Fruit fly (Drosophila melanogaster) whole organism, embryonic: ENCODE measurements around the gene Cyp303a1.

Source experiments
- Adf1 ChIP-seq: fragments of 200-800 bp; sonication (Bioruptor generic); IDR thresholded peaks from 2 replicates; pipeline ENCODE4 v1.3.6; 2022; ENCODE audit warnings: missing biosample characterization, missing genetic modification characterization
- Antp ChIP-seq: fragments of 200-800 bp; sonication (Bioruptor generic); optimal IDR thresholded peaks from 3 replicates; lab custom pipeline; 2016; ENCODE audit warnings: missing biosample characterization, missing genetic modification characterization
- CG1024 ChIP-seq: fragments of 200-800 bp; sonication (Bioruptor generic); IDR thresholded peaks from 2 replicates; pipeline ENCODE4 v1.3.6; 2022; ENCODE audit warnings: missing biosample characterization, missing genetic modification characterization
- CG10431 ChIP-seq: fragments of 200-800 bp; sonication (Bioruptor generic); optimal IDR thresholded peaks from 3 replicates; lab custom pipeline; 2018; ENCODE audit warnings: missing biosample characterization, mild to moderate bottlenecking, missing genetic modification characterization
- CG10462 ChIP-seq: fragments of 200-800 bp; sonication (Bioruptor generic); optimal IDR thresholded peaks from 2 replicates; lab custom pipeline; 2016; ENCODE audit warnings: missing biosample characterization, missing genetic modification characterization
- CG11696 ChIP-seq: fragments of 200-800 bp; sonication (Bioruptor generic); IDR thresholded peaks from 2 replicates; pipeline ENCODE4 v1.3.6; 2022; ENCODE audit warnings: missing biosample characterization, missing genetic modification characterization
- CG1603 ChIP-seq: fragments of 200-800 bp; sonication (Bioruptor generic); optimal IDR thresholded peaks from 2 replicates; lab custom pipeline; 2019; ENCODE audit warnings: missing biosample characterization, mild to moderate bottlenecking, missing genetic modification characterization, moderate library complexity
- CG17359 ChIP-seq: fragments of 200-800 bp; sonication (Bioruptor generic); optimal IDR thresholded peaks from 3 replicates; lab custom pipeline; 2018; ENCODE audit warnings: missing biosample characterization, mild to moderate bottlenecking, missing genetic modification characterization, moderate library complexity
- CG18262 ChIP-seq: fragments of 200-800 bp; optimal IDR thresholded peaks from 3 replicates; lab custom pipeline; 2019; ENCODE audit warnings: missing biosample characterization, mild to moderate bottlenecking, missing genetic modification characterization, moderate library complexity
- CG2875 ChIP-seq: fragments of 200-800 bp; sonication (Bioruptor generic); optimal IDR thresholded peaks from 2 replicates; lab custom pipeline; 2017; ENCODE audit warnings: missing biosample characterization, mild to moderate bottlenecking, missing genetic modification characterization, missing genetic modification reagents
- CG3407 ChIP-seq: fragments of 200-800 bp; sonication (Bioruptor generic); optimal IDR thresholded peaks from 2 replicates; lab custom pipeline; 2018; ENCODE audit warnings: missing biosample characterization, mild to moderate bottlenecking, missing genetic modification characterization
- CG4360 ChIP-seq: fragments of 200-800 bp; sonication (Bioruptor generic); IDR thresholded peaks from 2 replicates; pipeline ENCODE4 v1.3.6; 2022; ENCODE audit warnings: missing biosample characterization, missing genetic modification characterization
- CG6254 ChIP-seq: fragments of 200-800 bp; sonication (Bioruptor generic); optimal IDR thresholded peaks from 3 replicates; lab custom pipeline; 2017; ENCODE audit warnings: mild to moderate bottlenecking, missing biosample characterization, missing genetic modification reagents, missing genetic modification characterization
- CG7372 ChIP-seq: fragments of 200-800 bp; sonication (Bioruptor generic); IDR thresholded peaks from 2 replicates; pipeline ENCODE4 v1.3.6; 2022; ENCODE audit warnings: missing biosample characterization, missing genetic modification characterization
- CG8478 ChIP-seq: fragments of >200 bp; optimal IDR thresholded peaks from 2 replicates; lab custom pipeline; 2018
- CG9797 ChIP-seq: fragments of 200-800 bp; sonication (Bioruptor generic); optimal IDR thresholded peaks from 3 replicates; lab custom pipeline; 2018; ENCODE audit warnings: missing biosample characterization, mild to moderate bottlenecking, missing genetic modification characterization
- Dip2 ChIP-seq: fragments of 200-800 bp; sonication (Bioruptor generic); IDR thresholded peaks from 2 replicates; pipeline ENCODE4 v1.3.6; 2022; ENCODE audit warnings: missing biosample characterization, missing genetic modification characterization
- Doc2 ChIP-seq: fragments of 200-800 bp; sonication (Bioruptor generic); IDR thresholded peaks from 2 replicates; pipeline ENCODE4 v1.3.6; 2022; ENCODE audit warnings: missing biosample characterization, missing genetic modification characterization
- Fer2 ChIP-seq: fragments of 200-800 bp; sonication (Bioruptor generic); optimal IDR thresholded peaks from 2 replicates; lab custom pipeline; 2018; ENCODE audit warnings: missing biosample characterization, mild to moderate bottlenecking, missing genetic modification characterization, moderate library complexity
- HLH3B ChIP-seq: fragments of 200-800 bp; sonication (Bioruptor generic); IDR thresholded peaks from 2 replicates; pipeline ENCODE4 v1.3.6; 2022; ENCODE audit warnings: missing biosample characterization, missing genetic modification characterization
- Lpt ChIP-seq: fragments of >200 bp; optimal IDR thresholded peaks from 2 replicates; lab custom pipeline; 2018; ENCODE audit warnings: missing biosample characterization, missing genetic modification characterization
- Mes4 ChIP-seq: fragments of 200-800 bp; sonication (Bioruptor generic); optimal IDR thresholded peaks from 2 replicates; lab custom pipeline; 2016; ENCODE audit warnings: missing biosample characterization, missing genetic modification characterization
- Ptx1 ChIP-seq: fragments of 200-800 bp; sonication (Bioruptor generic); IDR thresholded peaks from 2 replicates; pipeline ENCODE4 v1.3.6; 2022; ENCODE audit warnings: missing biosample characterization, missing genetic modification characterization
- Sin3A ChIP-seq: fragments of >200 bp; optimal IDR thresholded peaks from 2 replicates; lab custom pipeline; 2018
- Sox102F ChIP-seq: fragments of 200-800 bp; sonication (Bioruptor generic); optimal IDR thresholded peaks from 2 replicates; lab custom pipeline; 2018; ENCODE audit warnings: missing biosample characterization, mild to moderate bottlenecking, missing genetic modification characterization, moderate library complexity
- Spps ChIP-seq: fragments of 200-800 bp; sonication (Bioruptor generic); optimal IDR thresholded peaks from 2 replicates; lab custom pipeline; 2018; ENCODE audit warnings: missing biosample characterization, mild to moderate bottlenecking, missing genetic modification characterization
- ab ChIP-seq: fragments of 200-800 bp; sonication (Bioruptor generic); optimal IDR thresholded peaks from 2 replicates; lab custom pipeline; 2016; ENCODE audit warnings: missing biosample characterization, missing genetic modification characterization
- btn ChIP-seq: fragments of 200-800 bp; sonication (Bioruptor generic); optimal IDR thresholded peaks from 2 replicates; lab custom pipeline; 2016; ENCODE audit warnings: missing biosample characterization, missing genetic modification characterization
- caup ChIP-seq: fragments of 200-800 bp; sonication (Bioruptor generic); optimal IDR thresholded peaks from 3 replicates; lab custom pipeline; 2017; ENCODE audit warnings: missing biosample characterization, mild to moderate bottlenecking, missing genetic modification characterization, moderate library complexity; ENCODE audit not compliant: severe bottlenecking
- corto ChIP-seq: fragments of 200-800 bp; sonication (Bioruptor generic); optimal IDR thresholded peaks from 2 replicates; lab custom pipeline; 2016; ENCODE audit warnings: missing biosample characterization, mild to moderate bottlenecking, missing genetic modification characterization, moderate library complexity
- crc ChIP-seq: fragments of 200-800 bp; sonication (Bioruptor generic); optimal IDR thresholded peaks from 2 replicates; lab custom pipeline; 2016; ENCODE audit warnings: missing biosample characterization, missing genetic modification characterization
- da ChIP-seq: fragments of 200-800 bp; sonication (Bioruptor generic); optimal IDR thresholded peaks from 2 replicates; lab custom pipeline; 2016; ENCODE audit warnings: missing biosample characterization, missing genetic modification characterization
- dan ChIP-seq: fragments of 200-800 bp; sonication (Bioruptor generic); IDR thresholded peaks from 2 replicates; pipeline ENCODE4 v1.3.6; 2022; ENCODE audit warnings: missing biosample characterization, missing genetic modification characterization
- disco-r ChIP-seq: fragments of 200-800 bp; sonication (Bioruptor generic); optimal IDR thresholded peaks from 2 replicates; lab custom pipeline; 2016; ENCODE audit warnings: missing biosample characterization, missing genetic modification characterization
- fru ChIP-seq: fragments of >200 bp; optimal IDR thresholded peaks from 2 replicates; lab custom pipeline; 2017
- gce ChIP-seq: fragments of 200-800 bp; sonication (Bioruptor generic); IDR thresholded peaks from 3 replicates; pipeline ENCODE4 v1.3.6; 2022; ENCODE audit warnings: missing biosample characterization, missing genetic modification characterization
- gcm2 ChIP-seq: fragments of 200-800 bp; sonication (Bioruptor generic); optimal IDR thresholded peaks from 2 replicates; lab custom pipeline; 2016; ENCODE audit warnings: missing biosample characterization, missing genetic modification characterization
- grn ChIP-seq: fragments of 200-800 bp; sonication (Bioruptor generic); optimal IDR thresholded peaks from 3 replicates; lab custom pipeline; 2017; ENCODE audit warnings: missing biosample characterization, missing genetic modification characterization
- gro ChIP-seq: fragments of 200-800 bp; sonication (Bioruptor generic); optimal IDR thresholded peaks from 2 replicates; lab custom pipeline; 2016; ENCODE audit warnings: missing biosample characterization, missing genetic modification characterization
- ham ChIP-seq: fragments of 200-800 bp; sonication (Bioruptor generic); IDR thresholded peaks from 2 replicates; pipeline ENCODE4 v1.3.6; 2022; ENCODE audit warnings: missing biosample characterization, missing genetic modification characterization
- hth ChIP-seq: fragments of >200 bp; optimal IDR thresholded peaks from 2 replicates; lab custom pipeline; 2017; ENCODE audit warnings: inconsistent platforms
- klu ChIP-seq: fragments of 200-800 bp; sonication (Bioruptor generic); IDR thresholded peaks from 2 replicates; pipeline ENCODE4 v1.3.6; 2022; ENCODE audit warnings: missing biosample characterization, missing genetic modification characterization
- luna ChIP-seq: fragments of 200-800 bp; sonication (Bioruptor generic); optimal IDR thresholded peaks from 2 replicates; lab custom pipeline; 2016; ENCODE audit warnings: missing biosample characterization, missing genetic modification characterization
- pita ChIP-seq: fragments of 200-800 bp; sonication (Bioruptor generic); optimal IDR thresholded peaks from 2 replicates; lab custom pipeline; 2017; ENCODE audit warnings: missing biosample characterization, mild to moderate bottlenecking, missing genetic modification characterization
- rib ChIP-seq: fragments of 200-800 bp; sonication (Bioruptor generic); IDR thresholded peaks from 2 replicates; pipeline ENCODE4 v1.3.6; 2022; ENCODE audit warnings: missing biosample characterization, missing genetic modification characterization
- run ChIP-seq: fragments of 200-800 bp; sonication (Bioruptor generic); optimal IDR thresholded peaks from 3 replicates; lab custom pipeline; 2018; ENCODE audit warnings: missing biosample characterization, mild to moderate bottlenecking, missing genetic modification characterization
- sc ChIP-seq, 3 experiments: fragments of >200 bp in 2 of 3; fragments of 200-800 bp in 1 of 3; sonication (Bioruptor generic) in 1 of 3; optimal IDR thresholded peaks; 2 replicates in 2 of 3; 3 replicates in 1 of 3; lab custom pipeline; 2017; ENCODE audit warnings: mild to moderate bottlenecking in 1 of 3, missing biosample characterization in 1 of 3, missing genetic modification characterization in 1 of 3, missing genetic modification reagents in 1 of 3
- shn ChIP-seq: fragments of 200-800 bp; sonication (Bioruptor generic); optimal IDR thresholded peaks from 3 replicates; lab custom pipeline; 2016; ENCODE audit warnings: missing biosample characterization, missing genetic modification characterization
- slou ChIP-seq: fragments of 200-800 bp; sonication (Bioruptor generic); optimal IDR thresholded peaks from 3 replicates; lab custom pipeline; 2016; ENCODE audit warnings: missing biosample characterization, missing genetic modification characterization
- so ChIP-seq: fragments of 200-800 bp; sonication (Bioruptor generic); IDR thresholded peaks from 3 replicates; pipeline ENCODE4 v1.3.6; 2022; ENCODE audit warnings: missing biosample characterization, missing genetic modification characterization
- toy ChIP-seq: fragments of 200-800 bp; sonication (Bioruptor generic); IDR thresholded peaks from 2 replicates; pipeline ENCODE4 v1.3.6; 2022; ENCODE audit warnings: missing biosample characterization, missing genetic modification characterization
- zen ChIP-seq: fragments of 200-800 bp; sonication (Bioruptor generic); optimal IDR thresholded peaks from 3 replicates; lab custom pipeline; 2018; ENCODE audit warnings: missing biosample characterization, mild to moderate bottlenecking, missing genetic modification characterization, moderate library complexity

Gene Cyp303a1

DNA sequence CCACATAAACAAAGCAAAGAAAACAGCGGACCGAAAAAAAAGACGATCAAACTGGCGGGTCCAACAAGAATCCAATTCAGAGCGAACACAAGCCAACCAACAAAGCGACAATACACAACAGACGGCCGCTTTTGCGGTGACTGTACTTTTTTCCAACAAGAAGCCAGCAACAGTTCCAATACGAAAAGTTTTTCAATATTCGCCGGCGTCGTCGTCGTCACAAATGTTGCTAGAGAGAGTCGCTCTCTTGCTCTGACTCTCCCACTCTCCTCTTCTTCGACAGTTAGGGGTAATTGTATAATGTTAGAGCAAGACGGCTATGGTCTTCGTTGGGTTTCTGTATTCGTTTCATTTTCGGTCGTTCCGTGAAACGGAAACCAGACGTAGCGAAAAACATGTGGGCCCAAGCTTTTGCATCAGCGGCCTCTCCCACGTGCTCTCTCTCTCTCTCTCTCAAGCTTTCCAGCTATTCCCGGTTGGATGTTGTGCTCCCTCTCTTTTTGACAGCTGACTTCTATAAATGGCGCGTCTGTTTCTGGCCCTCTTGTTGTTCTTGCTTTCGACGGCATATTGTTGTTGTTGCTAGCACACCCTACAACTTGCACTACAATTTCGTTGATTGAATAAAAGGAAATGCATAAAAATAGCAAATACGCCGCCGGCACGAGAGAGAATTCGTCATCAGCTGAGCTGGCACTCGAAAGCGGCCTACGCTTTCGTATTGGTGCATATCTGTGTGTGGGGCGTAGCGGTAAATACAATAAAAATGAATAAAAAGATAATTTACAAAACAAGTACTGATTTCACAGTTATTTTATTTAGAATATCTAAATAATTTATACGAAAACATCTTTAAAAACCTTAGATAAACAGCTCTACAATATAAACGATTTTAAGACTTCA lies 24.5 kb upstream of the Cyp303a1 start (continued):
- TF ChIP-seq CG17359 (tag; lab: Kevin White, UChicago) (peak; percentile 74), Sin3A (lab: Kevin White, UChicago) (no peak), klu (GFP tag; lab: Robert Waterston, UW) (no peak), run (tag; lab: Kevin White, UChicago) (peak; percentile 59), gce (no peak), pita (GFP tag; lab: Kevin White, UChicago) (no peak), corto (peak; percentile 49), dan (GFP tag; lab: Robert Waterston, UW) (no peak), shn (GFP tag; lab: Kevin White, UChicago) (no peak), zen (tag; lab: Kevin White, UChicago) (no peak), gcm2 (GFP tag; lab: Kevin White, UChicago) (peak; percentile 16), Lpt (GFP tag; lab: Kevin White, UChicago) (no peak), CG1603 (tag; lab: Kevin White, UChicago) (peak; percentile 48), CG2875 (GFP tag; lab: Kevin White, UChicago) (peak; percentile 88), luna (GFP tag; lab: Kevin White, UChicago) (no peak), hth (no peak), slou (GFP tag; lab: Kevin White, UChicago) (no peak), Fer2 (tag; lab: Kevin White, UChicago) (peak; percentile 72), so (GFP tag; lab: Robert Waterston, UW) (no peak), CG4360 (GFP tag; lab: Robert Waterston, UW) (no peak), caup (GFP tag; lab: Kevin White, UChicago) (peak; percentile 96), ham (GFP tag; lab: Robert Waterston, UW) (no peak), Doc2 (GFP tag; lab: Robert Waterston, UW) (no peak), Dip2 (GFP tag; lab: Robert Waterston, UW) (no peak), CG8478 (no peak), Antp (GFP tag; lab: Kevin White, UChicago) (no peak), CG9797 (peak; percentile 26), ab (peak; percentile 22), fru (lab: Kevin White, UChicago) (no peak), CG10431 (GFP tag; lab: Kevin White, UChicago) (peak; percentile 93), sc (optimal IDR thresholded peaks at IDR 0.05; lab: Kevin White, UChicago) (no peak), sc (GFP tag; optimal IDR thresholded peaks at IDR 0.05; lab: Kevin White, UChicago) (peak; percentile 42), CG6254 (GFP tag; lab: Kevin White, UChicago) (peak; percentile 82), Sox102F (GFP tag; lab: Kevin White, UChicago) (no peak), grn (GFP tag; lab: Kevin White, UChicago) (peak; percentile 38), Ptx1 (no peak), CG1024 (GFP tag; lab: Robert Waterston, UW) (no peak), CG10462 (GFP tag; lab: Kevin White, UChicago) (no peak), toy (GFP tag; lab: Robert Waterston, UW) (no peak), HLH3B (GFP tag; lab: Robert Waterston, UW) (no peak), btn (GFP tag; lab: Kevin White, UChicago) (peak; percentile 48), crc (GFP tag; lab: Kevin White, UChicago) (no peak), Mes4 (peak; percentile 59), rib (GFP tag; lab: Robert Waterston, UW) (no peak), CG7372 (GFP tag; lab: Robert Waterston, UW) (no peak), CG3407 (GFP tag; lab: Kevin White, UChicago) (peak; percentile 69), CG11696 (GFP tag; lab: Robert Waterston, UW) (no peak), gro (GFP tag; lab: Kevin White, UChicago) (peak; percentile 72), CG18262 (peak; percentile 37), da (GFP tag; lab: Kevin White, UChicago) (no peak), disco-r (GFP tag; lab: Kevin White, UChicago) (no peak), Spps (tag; lab: Kevin White, UChicago) (no peak), Adf1 (GFP tag; lab: Robert Waterston, UW) (no peak)
